Fruit fly (Drosophila melanogaster) whole organism, adult: ENCODE data around the gene CG43694.

Experiments used
- CG11617 ChIP-seq: fragments of 200-800 bp; sonication (Bioruptor generic); optimal IDR thresholded peaks from 2 replicates; lab custom pipeline; 2017; ENCODE audit warnings: mild to moderate bottlenecking, missing biosample characterization, missing genetic modification reagents, missing genetic modification characterization
- CG12768 ChIP-seq: fragments of 200-800 bp; sonication (Bioruptor generic); optimal IDR thresholded peaks from 2 replicates; lab custom pipeline; 2017; ENCODE audit warnings: missing biosample characterization, missing genetic modification characterization, mild to moderate bottlenecking, moderate library complexity, missing genetic modification reagents
- CG14711 ChIP-seq: fragments of 200-800 bp; sonication (Bioruptor generic); optimal IDR thresholded peaks from 2 replicates; lab custom pipeline; 2018; ENCODE audit warnings: missing biosample characterization, mild to moderate bottlenecking, missing genetic modification characterization, moderate library complexity
- CG1620 ChIP-seq: fragments of 200-800 bp; sonication (Bioruptor generic); optimal IDR thresholded peaks from 2 replicates; lab custom pipeline; 2016; ENCODE audit warnings: missing biosample characterization, missing genetic modification characterization
- CG33017 ChIP-seq: fragments of 200-800 bp; sonication (Bioruptor generic); optimal IDR thresholded peaks from 2 replicates; lab custom pipeline; 2018; ENCODE audit warnings: missing biosample characterization, mild to moderate bottlenecking, missing genetic modification characterization, moderate library complexity
- CG5204 ChIP-seq: fragments of 200-800 bp; sonication (Bioruptor generic); optimal IDR thresholded peaks from 2 replicates; lab custom pipeline; 2016; ENCODE audit warnings: missing biosample characterization, missing genetic modification characterization
- CG7045 ChIP-seq: fragments of 200-800 bp; sonication (Bioruptor generic); optimal IDR thresholded peaks from 2 replicates; lab custom pipeline; 2017; ENCODE audit warnings: missing biosample characterization, mild to moderate bottlenecking, missing genetic modification characterization
- CG7101 ChIP-seq: fragments of 200-800 bp; sonication (Bioruptor generic); optimal IDR thresholded peaks from 2 replicates; lab custom pipeline; 2018; ENCODE audit warnings: missing biosample characterization, mild to moderate bottlenecking, missing genetic modification characterization, moderate library complexity
- Clk ChIP-seq: fragments of 200-800 bp; sonication (Bioruptor generic); optimal IDR thresholded peaks from 2 replicates; lab custom pipeline; 2017; ENCODE audit warnings: missing biosample characterization, missing genetic modification characterization
- Crg-1 ChIP-seq: fragments of 200-800 bp; sonication (Bioruptor generic); optimal IDR thresholded peaks from 2 replicates; lab custom pipeline; 2016; ENCODE audit warnings: missing biosample characterization, missing genetic modification characterization
- Hr96 ChIP-seq: fragments of 200-800 bp; sonication (Bioruptor generic); optimal IDR thresholded peaks from 2 replicates; lab custom pipeline; 2016; ENCODE audit warnings: missing biosample characterization, missing genetic modification characterization
- Mnt ChIP-seq: fragments of 200-800 bp; sonication (Bioruptor generic); optimal IDR thresholded peaks from 2 replicates; lab custom pipeline; 2016; ENCODE audit warnings: missing biosample characterization, mild to moderate bottlenecking, missing genetic modification characterization
- bab1 ChIP-seq: fragments of 200-800 bp; sonication (Bioruptor generic); optimal IDR thresholded peaks from 3 replicates; lab custom pipeline; 2019; ENCODE audit warnings: missing biosample characterization, mild to moderate bottlenecking, missing genetic modification characterization, moderate library complexity
- cic ChIP-seq: fragments of 200-800 bp; sonication (Bioruptor generic); optimal IDR thresholded peaks from 2 replicates; lab custom pipeline; 2017; ENCODE audit warnings: missing biosample characterization, mild to moderate bottlenecking, missing genetic modification characterization, moderate library complexity
- cnc ChIP-seq, 2 experiments: fragments of >200 bp; optimal IDR thresholded peaks; 2 replicates each; lab custom pipeline; 2017
- kay ChIP-seq: fragments of 200-800 bp; sonication (Bioruptor generic); peaks from one replicate; lab custom pipeline; 2016; ENCODE audit warnings: missing biosample characterization, missing genetic modification characterization, borderline replicate concordance
- ovo ChIP-seq: fragments of 200-800 bp; sonication (Bioruptor generic); optimal IDR thresholded peaks from 2 replicates; lab custom pipeline; 2016; ENCODE audit warnings: missing biosample characterization, missing genetic modification characterization
- pad ChIP-seq: fragments of 200-800 bp; sonication (Bioruptor generic); optimal IDR thresholded peaks from 3 replicates; lab custom pipeline; 2017; ENCODE audit warnings: missing biosample characterization, missing genetic modification characterization, mild to moderate bottlenecking, moderate library complexity, missing genetic modification reagents
- tj ChIP-seq: fragments of 200-800 bp; sonication (Bioruptor generic); optimal IDR thresholded peaks from 3 replicates; lab custom pipeline; 2017; ENCODE audit warnings: missing biosample characterization, mild to moderate bottlenecking, missing genetic modification characterization, moderate library complexity
- toe ChIP-seq: fragments of 200-800 bp; sonication (Bioruptor generic); optimal IDR thresholded peaks from 2 replicates; lab custom pipeline; 2016; ENCODE audit warnings: missing biosample characterization, missing genetic modification characterization

Gene CG43694

dm6 chr3R:23431355-23431754 is 5.5 kb upstream of the CG43694 start:
- TF ChIP-seq kay (GFP tag; lab: Kevin White, UChicago), result no peak
- TF ChIP-seq ovo (GFP tag; lab: Kevin White, UChicago), result no peak
- TF ChIP-seq tj, result no peak
- TF ChIP-seq toe (GFP tag; lab: Kevin White, UChicago), result no peak
- TF ChIP-seq bab1 (GFP tag; lab: Kevin White, UChicago), result no peak
- no peak for TF ChIP-seq cic (GFP tag; lab: Kevin White, UChicago)
- TF ChIP-seq CG33017, result no peak
- no peak for TF ChIP-seq CG7045 (GFP tag; lab: Kevin White, UChicago)
- TF ChIP-seq pad, result no peak
- TF ChIP-seq Crg-1, result no peak
- TF ChIP-seq Hr96, result no peak
- TF ChIP-seq CG7101 (tag; lab: Kevin White, UChicago), result no peak
- TF ChIP-seq CG14711 (tag; lab: Kevin White, UChicago), result no peak
- TF ChIP-seq Clk (GFP tag; lab: Kevin White, UChicago), result no peak

DNA sequence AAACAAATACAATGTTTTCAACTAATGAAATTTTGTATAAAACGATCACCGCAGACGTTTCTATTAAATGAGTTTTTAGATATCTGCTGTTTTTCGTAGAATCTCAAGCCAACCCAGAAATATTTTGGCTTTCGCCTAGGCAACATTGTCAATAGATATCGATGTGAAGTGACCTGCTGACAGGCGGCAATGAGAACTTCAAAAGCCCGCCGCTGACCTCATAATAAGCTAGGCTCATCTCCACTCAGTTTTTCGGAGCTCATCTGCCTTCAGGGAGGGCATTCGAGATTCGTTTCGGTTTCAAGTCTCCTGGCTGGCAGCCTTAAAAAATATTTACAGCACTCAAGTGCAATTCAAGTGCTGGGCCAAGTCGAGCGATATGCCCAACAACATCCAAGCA is 722 bp downstream of the CG43694 start:
- TF ChIP-seq CG12768 (no peak), CG7101 (tag; lab: Kevin White, UChicago) (no peak), Crg-1 (no peak), CG33017 (no peak), ovo (GFP tag; lab: Kevin White, UChicago) (no peak), pad (no peak), CG5204 (GFP tag; lab: Kevin White, UChicago) (no peak), tj (no peak), CG11617 (no peak), Hr96 (no peak), toe (GFP tag; lab: Kevin White, UChicago) (no peak), CG7045 (GFP tag; lab: Kevin White, UChicago) (no peak), CG14711 (tag; lab: Kevin White, UChicago) (no peak), bab1 (GFP tag; lab: Kevin White, UChicago) (no peak), cic (GFP tag; lab: Kevin White, UChicago) (no peak), Clk (GFP tag; lab: Kevin White, UChicago) (no peak), kay (GFP tag; lab: Kevin White, UChicago) (no peak)

DNA sequence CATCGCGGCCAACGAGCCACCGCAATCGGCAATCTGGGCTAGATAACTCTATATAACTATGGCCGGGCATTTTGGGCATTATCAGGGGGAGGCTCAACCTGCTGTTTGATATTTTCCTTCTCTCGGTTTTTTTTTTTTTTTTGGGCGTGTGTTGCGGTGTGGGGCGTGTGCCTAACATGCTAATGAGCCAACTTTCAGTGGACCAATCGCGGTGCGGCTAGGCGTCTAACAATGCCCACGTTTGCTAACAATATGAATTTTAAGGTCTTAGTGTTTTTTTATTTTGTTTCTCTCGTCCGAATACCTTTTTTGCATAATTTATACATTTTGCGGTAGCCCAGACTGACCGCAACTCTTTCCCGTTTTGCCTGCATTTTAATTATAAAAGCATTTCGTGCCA is 3.9 kb downstream of the CG43694 start:
- TF ChIP-seq Hr96 (no peak), CG7045 (GFP tag; lab: Kevin White, UChicago) (no peak), cnc (optimal IDR thresholded peaks at IDR 0.05; lab: Kevin White, UChicago) (no peak), CG7101 (tag; lab: Kevin White, UChicago) (no peak), CG1620 (GFP tag; lab: Kevin White, UChicago) (no peak), cic (GFP tag; lab: Kevin White, UChicago) (no peak), pad (no peak), CG5204 (GFP tag; lab: Kevin White, UChicago) (no peak), Mnt (GFP tag; lab: Kevin White, UChicago) (no peak), CG14711 (tag; lab: Kevin White, UChicago) (no peak), tj (no peak), kay (GFP tag; lab: Kevin White, UChicago) (no peak), CG12768 (no peak), CG11617 (no peak), toe (GFP tag; lab: Kevin White, UChicago) (no peak), Crg-1 (no peak)

DNA sequence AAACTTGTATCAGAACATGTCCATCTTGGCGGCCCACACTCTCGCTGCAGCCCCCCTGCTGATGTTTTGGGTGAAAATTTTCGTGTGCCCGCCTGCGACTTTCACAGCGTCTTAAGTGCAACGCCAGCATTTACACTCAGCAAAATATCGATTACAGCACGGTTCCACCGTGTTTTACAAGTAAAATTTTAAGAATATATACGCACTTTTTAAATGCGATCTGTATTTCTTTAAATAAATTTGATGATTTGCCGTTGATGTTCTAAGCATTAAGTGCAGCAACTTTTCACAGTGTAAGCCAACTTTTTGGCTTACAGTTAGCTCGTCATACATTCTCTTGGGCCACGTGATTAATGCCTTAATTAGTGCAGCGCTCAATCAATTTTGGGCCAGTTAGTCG is 8.2 kb downstream of the CG43694 start:
- TF ChIP-seq Hr96 (no peak), CG1620 (GFP tag; lab: Kevin White, UChicago) (no peak), toe (GFP tag; lab: Kevin White, UChicago) (no peak), CG11617 (no peak)

dm6 chr3R:23416579-23416978 is 9.2 kb downstream of the CG43694 start:
- TF ChIP-seq pad (no peak), CG5204 (GFP tag; lab: Kevin White, UChicago) (no peak), tj (no peak), CG12768 (no peak), Hr96 (no peak), Crg-1 (no peak), CG7101 (tag; lab: Kevin White, UChicago) (no peak), kay (GFP tag; lab: Kevin White, UChicago) (no peak), CG33017 (no peak), CG11617 (no peak), CG14711 (tag; lab: Kevin White, UChicago) (no peak), CG1620 (GFP tag; lab: Kevin White, UChicago) (no peak), cnc (optimal IDR thresholded peaks at IDR 0.05; lab: Kevin White, UChicago) (no peak), Clk (GFP tag; lab: Kevin White, UChicago) (no peak)

DNA sequence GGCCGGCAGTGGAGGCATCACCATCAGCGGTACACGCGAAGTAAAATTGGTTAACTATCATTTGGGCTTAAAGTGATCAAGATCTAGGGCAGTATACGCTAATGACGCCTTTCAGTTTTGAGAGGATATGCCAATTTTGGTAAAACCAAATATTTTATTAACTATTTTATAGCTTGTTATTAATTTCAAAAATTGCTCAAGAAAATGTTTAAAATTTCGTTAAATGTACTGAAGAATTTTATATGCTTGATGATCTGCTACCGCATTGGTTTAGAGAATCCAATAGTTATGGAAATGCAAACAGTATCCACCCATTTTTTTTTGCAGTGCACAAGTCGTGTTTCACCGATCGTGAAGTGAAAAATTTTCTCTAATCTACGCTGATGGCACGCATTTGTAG is 17.9 kb downstream of the CG43694 start:
- TF ChIP-seq bab1 (GFP tag; lab: Kevin White, UChicago), result no peak
- no peak for TF ChIP-seq CG33017
- TF ChIP-seq CG5204 (GFP tag; lab: Kevin White, UChicago), result no peak
- no peak for TF ChIP-seq CG7101 (tag; lab: Kevin White, UChicago)
- TF ChIP-seq Hr96, result no peak
- TF ChIP-seq ovo (GFP tag; lab: Kevin White, UChicago), result no peak
- TF ChIP-seq Mnt (GFP tag; lab: Kevin White, UChicago), result no peak
- no peak for TF ChIP-seq CG11617
- no peak for TF ChIP-seq CG14711 (tag; lab: Kevin White, UChicago)
- no peak for TF ChIP-seq cic (GFP tag; lab: Kevin White, UChicago)
- no peak for TF ChIP-seq CG7045 (GFP tag; lab: Kevin White, UChicago)
- no peak for TF ChIP-seq kay (GFP tag; lab: Kevin White, UChicago)
- TF ChIP-seq CG1620 (GFP tag; lab: Kevin White, UChicago), result no peak
- TF ChIP-seq pad, result no peak

dm6 chr3R:23405209-23405608 is 20.6 kb downstream of the CG43694 start, which contains the start of gene Ir94e:
TSS of gene Ir94e (plus strand) at chr3R:23405509.
- TF ChIP-seq tj, result no peak
- TF ChIP-seq kay (GFP tag; lab: Kevin White, UChicago), result no peak
- TF ChIP-seq bab1 (GFP tag; lab: Kevin White, UChicago), result no peak
- TF ChIP-seq Crg-1, result no peak
- TF ChIP-seq CG14711 (tag; lab: Kevin White, UChicago), result no peak
- no peak for TF ChIP-seq CG11617
- no peak for TF ChIP-seq ovo (GFP tag; lab: Kevin White, UChicago)
- no peak for TF ChIP-seq cnc (optimal IDR thresholded peaks at IDR 0.05; lab: Kevin White, UChicago)
- no peak for TF ChIP-seq CG7101 (tag; lab: Kevin White, UChicago)
- no peak for TF ChIP-seq Clk (GFP tag; lab: Kevin White, UChicago)
- no peak for TF ChIP-seq CG1620 (GFP tag; lab: Kevin White, UChicago)
- TF ChIP-seq Mnt (GFP tag; lab: Kevin White, UChicago), result no peak
- no peak for TF ChIP-seq CG33017
